Fruit fly (Drosophila melanogaster): ENCODE measurements around the gene CG32668.
A peak's percentile ranks its signal among the peaks of the same experiment; 100 is the strongest.

- TF ChIP-seq CG8478 (optimal IDR thresholded peaks at IDR 0.05) (no peak), CTCF (optimal IDR thresholded peaks at IDR 0.05) (peak; percentile 40 to 49)
Measured at dm6 chrX:11108845-11109450, 50.6 kb downstream of the CG32668 start.
